Fruit fly (Drosophila melanogaster) whole organism, embryonic: ENCODE data around the gene Rpp14b.

Experiments
- BtbVII ChIP-seq: fragments of 200-800 bp; sonication (Bioruptor generic); optimal IDR thresholded peaks from 3 replicates; lab custom pipeline; 2017; ENCODE audit warnings: missing biosample characterization, mild to moderate bottlenecking, missing genetic modification characterization
- CG11093 ChIP-seq: fragments of 200-800 bp; sonication (Bioruptor generic); IDR thresholded peaks from 3 replicates; pipeline ENCODE4 v1.3.6; 2022; ENCODE audit warnings: missing biosample characterization, missing genetic modification characterization
- CG11247 ChIP-seq: fragments of 200-800 bp; sonication (Bioruptor generic); IDR thresholded peaks from 2 replicates; pipeline ENCODE4 v1.3.6; 2022; ENCODE audit warnings: missing biosample characterization, missing genetic modification characterization
- CG11696 ChIP-seq: fragments of 200-800 bp; sonication (Bioruptor generic); IDR thresholded peaks from 2 replicates; pipeline ENCODE4 v1.3.6; 2022; ENCODE audit warnings: missing biosample characterization, missing genetic modification characterization
- CG12071 ChIP-seq: fragments of 200-800 bp; sonication (Bioruptor generic); optimal IDR thresholded peaks from 3 replicates; lab custom pipeline; 2018; ENCODE audit warnings: missing biosample characterization, mild to moderate bottlenecking, missing genetic modification characterization
- CG12236 ChIP-seq: fragments of 200-800 bp; sonication (Bioruptor generic); optimal IDR thresholded peaks from 2 replicates; lab custom pipeline; 2016; ENCODE audit warnings: missing biosample characterization, missing genetic modification characterization
- CG17186 ChIP-seq: fragments of 200-800 bp; sonication (Bioruptor generic); optimal IDR thresholded peaks from 3 replicates; lab custom pipeline; 2017; ENCODE audit warnings: missing biosample characterization, missing genetic modification reagents, missing genetic modification characterization
- CG18599 ChIP-seq: fragments of 200-800 bp; sonication (Bioruptor generic); optimal IDR thresholded peaks from 3 replicates; lab custom pipeline; 2017; ENCODE audit warnings: missing biosample characterization, missing genetic modification characterization, mild to moderate bottlenecking, moderate library complexity, missing genetic modification reagents
- CG2129 ChIP-seq: fragments of 200-800 bp; sonication (Bioruptor generic); IDR thresholded peaks from 2 replicates; pipeline ENCODE4 v1.3.6; 2022; ENCODE audit warnings: missing biosample characterization, missing genetic modification characterization; ENCODE audit not compliant: partially characterized antibody
- CG2875 ChIP-seq: fragments of 200-800 bp; sonication (Bioruptor generic); optimal IDR thresholded peaks from 2 replicates; lab custom pipeline; 2017; ENCODE audit warnings: missing biosample characterization, mild to moderate bottlenecking, missing genetic modification characterization, missing genetic modification reagents
- CG31224 ChIP-seq: fragments of 200-800 bp; sonication (Bioruptor generic); IDR thresholded peaks from 2 replicates; pipeline ENCODE4 v1.3.6; 2022; ENCODE audit warnings: missing biosample characterization, missing genetic modification characterization
- CG3995 ChIP-seq: fragments of 200-800 bp; sonication (Bioruptor generic); optimal IDR thresholded peaks from 3 replicates; lab custom pipeline; 2016; ENCODE audit warnings: missing biosample characterization, missing genetic modification characterization
- CG43689 ChIP-seq: fragments of 200-800 bp; sonication (Bioruptor generic); IDR thresholded peaks from 2 replicates; pipeline ENCODE4 v1.3.6; 2022; ENCODE audit warnings: missing biosample characterization, missing genetic modification characterization
- CG4854 ChIP-seq: fragments of 200-800 bp; sonication (Bioruptor generic); optimal IDR thresholded peaks from 2 replicates; lab custom pipeline; 2016; ENCODE audit warnings: missing biosample characterization, missing genetic modification characterization, inconsistent platforms
- CG6683 ChIP-seq: fragments of 200-800 bp; sonication (Bioruptor generic); optimal IDR thresholded peaks from 2 replicates; lab custom pipeline; 2017; ENCODE audit warnings: missing biosample characterization, mild to moderate bottlenecking, missing genetic modification characterization, missing genetic modification reagents
- CG8359 ChIP-seq: fragments of 200-800 bp; sonication (Bioruptor generic); optimal IDR thresholded peaks from 2 replicates; lab custom pipeline; 2017; ENCODE audit warnings: missing biosample characterization, mild to moderate bottlenecking, missing genetic modification characterization, borderline replicate concordance
- CrebB ChIP-seq: fragments of 200-800 bp; sonication (Bioruptor generic); optimal IDR thresholded peaks from 3 replicates; lab custom pipeline; 2018; ENCODE audit warnings: missing biosample characterization, mild to moderate bottlenecking, missing genetic modification characterization
- D ChIP-seq, 2 experiments: fragments of 200-800 bp in 1 of 2; fragments of >200 bp in 1 of 2; sonication (Bioruptor generic) in 1 of 2; optimal IDR thresholded peaks; 2 replicates in 1 of 2; 3 replicates in 1 of 2; lab custom pipeline; 2017; ENCODE audit warnings: mild to moderate bottlenecking in 1 of 2, missing biosample characterization in 1 of 2, missing genetic modification characterization in 1 of 2, missing genetic modification reagents in 1 of 2
- D19A ChIP-seq: fragments of 200-800 bp; optimal IDR thresholded peaks from 3 replicates; lab custom pipeline; 2019; ENCODE audit warnings: missing biosample characterization, mild to moderate bottlenecking, missing genetic modification characterization, moderate library complexity
- H15 ChIP-seq: fragments of 200-800 bp; sonication (Bioruptor generic); IDR thresholded peaks from 3 replicates; pipeline ENCODE4 v1.3.6; 2022; ENCODE audit warnings: missing biosample characterization, missing genetic modification characterization
- Hr78 ChIP-seq, 2 experiments: fragments of 200-800 bp in 1 of 2; fragments of >200 bp in 1 of 2; sonication (Bioruptor generic) in 1 of 2; optimal IDR thresholded peaks; 2 replicates each; lab custom pipeline; 2017 to 2019; ENCODE audit warnings: missing biosample characterization in 2 of 2, missing genetic modification characterization in 2 of 2, mild to moderate bottlenecking in 1 of 2, moderate library complexity in 1 of 2
- Myb ChIP-seq: fragments of 200-800 bp; sonication (Bioruptor generic); optimal IDR thresholded peaks from 2 replicates; lab custom pipeline; 2016; ENCODE audit warnings: missing biosample characterization, missing genetic modification characterization
- Ravus ChIP-seq: fragments of 200-800 bp; sonication (Bioruptor generic); IDR thresholded peaks from 2 replicates; pipeline ENCODE4 v1.3.6; 2022; ENCODE audit warnings: missing biosample characterization, missing genetic modification characterization
- Sox100B ChIP-seq: fragments of 200-800 bp; sonication (Bioruptor generic); optimal IDR thresholded peaks from 3 replicates; lab custom pipeline; 2018; ENCODE audit warnings: missing biosample characterization, mild to moderate bottlenecking, missing genetic modification characterization
- Sry-β ChIP-seq: fragments of 200-800 bp; sonication (Bioruptor generic); optimal IDR thresholded peaks from 2 replicates; lab custom pipeline; 2018; ENCODE audit warnings: missing biosample characterization, mild to moderate bottlenecking, missing genetic modification characterization, moderate library complexity
- abd-A ChIP-seq: fragments of 200-800 bp; sonication (Bioruptor generic); optimal IDR thresholded peaks from 3 replicates; lab custom pipeline; 2019; ENCODE audit warnings: missing biosample characterization, mild to moderate bottlenecking, missing genetic modification characterization, moderate library complexity
- bab2 ChIP-seq: fragments of 200-800 bp; sonication (Bioruptor generic); optimal IDR thresholded peaks from 2 replicates; lab custom pipeline; 2016; ENCODE audit warnings: missing biosample characterization, missing genetic modification characterization
- cas ChIP-seq: fragments of 200-800 bp; sonication (Bioruptor generic); IDR thresholded peaks from 2 replicates; pipeline ENCODE4 v1.3.6; 2022; ENCODE audit warnings: missing biosample characterization, missing genetic modification characterization
- cato ChIP-seq: fragments of 200-800 bp; sonication (Bioruptor generic); optimal IDR thresholded peaks from 2 replicates; lab custom pipeline; 2016; ENCODE audit warnings: missing biosample characterization, missing genetic modification characterization, borderline replicate concordance
- disco-r ChIP-seq: fragments of 200-800 bp; sonication (Bioruptor generic); optimal IDR thresholded peaks from 2 replicates; lab custom pipeline; 2016; ENCODE audit warnings: missing biosample characterization, missing genetic modification characterization
- klu ChIP-seq: fragments of 200-800 bp; sonication (Bioruptor generic); IDR thresholded peaks from 2 replicates; pipeline ENCODE4 v1.3.6; 2022; ENCODE audit warnings: missing biosample characterization, missing genetic modification characterization
- lov ChIP-seq, 2 experiments: fragments of 200-800 bp in 1 of 2; fragments of >200 bp in 1 of 2; sonication (Bioruptor generic) in 1 of 2; IDR thresholded peaks in 1 of 2; optimal IDR thresholded peaks in 1 of 2; 2 replicates in 1 of 2; 3 replicates in 1 of 2; pipeline versions ENCODE4 v1.3.6 to Lab custom; 2017 to 2022; ENCODE audit warnings: missing biosample characterization in 1 of 2, missing genetic modification characterization in 1 of 2
- nau ChIP-seq: fragments of 200-800 bp; sonication (Bioruptor generic); optimal IDR thresholded peaks from 3 replicates; lab custom pipeline; 2017; ENCODE audit warnings: missing biosample characterization, mild to moderate bottlenecking, missing genetic modification characterization, missing genetic modification reagents
- nerfin-2 ChIP-seq: fragments of 200-800 bp; sonication (Bioruptor generic); IDR thresholded peaks from 2 replicates; pipeline ENCODE4 v1.3.6; 2022; ENCODE audit warnings: missing biosample characterization, missing genetic modification characterization; ENCODE audit not compliant: partially characterized antibody
- odd ChIP-seq: fragments of 200-800 bp; sonication (Bioruptor generic); optimal IDR thresholded peaks from 2 replicates; lab custom pipeline; 2017; ENCODE audit warnings: missing biosample characterization, mild to moderate bottlenecking, missing genetic modification characterization
- otp ChIP-seq: fragments of 200-800 bp; sonication (Bioruptor generic); IDR thresholded peaks from 3 replicates; pipeline ENCODE4, ENCODE4 v1.3.6; 2022; ENCODE audit warnings: missing biosample characterization, missing genetic modification characterization
- p53 ChIP-seq: fragments of 200-800 bp; sonication (Bioruptor generic); optimal IDR thresholded peaks from 2 replicates; lab custom pipeline; 2016; ENCODE audit warnings: missing biosample characterization, missing genetic modification characterization
- pros ChIP-seq: fragments of 200-800 bp; sonication (Bioruptor generic); optimal IDR thresholded peaks from 3 replicates; lab custom pipeline; 2019; ENCODE audit warnings: missing biosample characterization, mild to moderate bottlenecking, missing genetic modification characterization, moderate library complexity
- slou ChIP-seq: fragments of 200-800 bp; sonication (Bioruptor generic); optimal IDR thresholded peaks from 3 replicates; lab custom pipeline; 2016; ENCODE audit warnings: missing biosample characterization, missing genetic modification characterization
- sqz ChIP-seq: fragments of 200-800 bp; sonication (Bioruptor generic); optimal IDR thresholded peaks from 3 replicates; lab custom pipeline; 2018; ENCODE audit warnings: missing biosample characterization, mild to moderate bottlenecking, missing genetic modification characterization
- sr ChIP-seq: fragments of 200-800 bp; sonication (Bioruptor generic); IDR thresholded peaks from 3 replicates; pipeline ENCODE4 v1.3.6; 2022; ENCODE audit warnings: missing biosample characterization, missing genetic modification characterization
- stwl ChIP-seq: fragments of 200-800 bp; sonication (Bioruptor generic); optimal IDR thresholded peaks from 3 replicates; lab custom pipeline; 2018; ENCODE audit warnings: missing biosample characterization, mild to moderate bottlenecking, missing genetic modification characterization, moderate library complexity
- tll ChIP-seq, 2 experiments: fragments of 200-800 bp in 1 of 2; fragments of >200 bp in 1 of 2; sonication (Bioruptor generic) in 1 of 2; optimal IDR thresholded peaks; 2 replicates each; lab custom pipeline; 2017 to 2019; ENCODE audit warnings: missing biosample characterization in 2 of 2, missing genetic modification characterization in 2 of 2, mild to moderate bottlenecking in 1 of 2, moderate library complexity in 1 of 2
- ttk ChIP-seq: fragments of 200-800 bp; sonication (Bioruptor generic); IDR thresholded peaks from 2 replicates; pipeline ENCODE4 v2.1.2; 2022; ENCODE audit warnings: missing biosample characterization, missing genetic modification characterization
- unc-4 ChIP-seq: fragments of 200-800 bp; sonication (Bioruptor generic); IDR thresholded peaks from 2 replicates; pipeline ENCODE4 v1.3.6; 2022; ENCODE audit warnings: missing biosample characterization, missing genetic modification characterization; ENCODE audit not compliant: partially characterized antibody
- zfh2 ChIP-seq: fragments of 200-800 bp; sonication (Bioruptor generic); optimal IDR thresholded peaks from 2 replicates; lab custom pipeline; 2016; ENCODE audit warnings: missing biosample characterization, missing genetic modification characterization

The Rpp14b gene

dm6 chr3R:30021559-30022451 is 34.0 kb upstream of the Rpp14b start, which contains the start of gene Mgat2 (continued):
- TF ChIP-seq cato: no peak
- peak; percentile 14 for TF ChIP-seq CG2875 (GFP tag; lab: Kevin White, UChicago)
- no peak for TF ChIP-seq nau (GFP tag; lab: Kevin White, UChicago)
- no peak for TF ChIP-seq otp (GFP tag; lab: Robert Waterston, UW)
- no peak for TF ChIP-seq zfh2 (GFP tag; lab: Kevin White, UChicago)
- TF ChIP-seq CG12071 (GFP tag; lab: Kevin White, UChicago): peak; percentile 44
- TF ChIP-seq bab2: no peak
- no peak for TF ChIP-seq CG8359
- peak; percentile 62 for TF ChIP-seq pros (GFP tag; lab: Kevin White, UChicago)
- no peak for TF ChIP-seq D (optimal IDR thresholded peaks at IDR 0.05; lab: Kevin White, UChicago)
- TF ChIP-seq D (GFP tag; optimal IDR thresholded peaks at IDR 0.05; lab: Kevin White, UChicago): no peak
- TF ChIP-seq CG11247: no peak
- TF ChIP-seq CG2129: peak; percentile 80
- TF ChIP-seq odd (GFP tag; lab: Kevin White, UChicago): peak; percentile 69
- TF ChIP-seq CG43689: no peak
- TF ChIP-seq CG12236: peak; percentile 14
- 0 out of 2 replicates have a peak, but pooled peaks have one; percentile 7 for TF ChIP-seq CG11696 (GFP tag; lab: Robert Waterston, UW)
- peak; percentile 24 for TF ChIP-seq CG17186
- no peak for TF ChIP-seq ttk
- peak; percentile 96 for TF ChIP-seq abd-A (tag; lab: Kevin White, UChicago)
- no peak for TF ChIP-seq lov (optimal IDR thresholded peaks at IDR 0.05; lab: Kevin White, UChicago)
- TF ChIP-seq lov (GFP tag; IDR thresholded peaks at IDR 0.05; lab: Robert Waterston, UW): 0 out of 3 replicates have a peak, but pooled peaks have one; percentile 29
- no peak for TF ChIP-seq CG4854 (GFP tag; lab: Kevin White, UChicago)
- TF ChIP-seq Hr78 (GFP tag; optimal IDR thresholded peaks at IDR 0.05; lab: Kevin White, UChicago): no peak
- TF ChIP-seq klu: no peak
- TF ChIP-seq disco-r (GFP tag; lab: Kevin White, UChicago): no peak
- TF ChIP-seq CG3995 (GFP tag; lab: Kevin White, UChicago): peak; percentile 3
- TF ChIP-seq CG18599 (GFP tag; lab: Kevin White, UChicago): no peak
- TF ChIP-seq CG31224 (GFP tag; lab: Robert Waterston, UW): no peak
- TF ChIP-seq BtbVII: peak; percentile 63
- TF ChIP-seq CrebB (tag; lab: Kevin White, UChicago): peak; percentile 47
- TF ChIP-seq unc-4: peak; percentile 91
- no peak for TF ChIP-seq Sox100B (GFP tag; lab: Kevin White, UChicago)
- TF ChIP-seq slou (GFP tag; lab: Kevin White, UChicago): no peak
- TF ChIP-seq D19A (tag; lab: Kevin White, UChicago): no peak
- peak; percentile 56 for TF ChIP-seq Sry-β (GFP tag; lab: Kevin White, UChicago)
- peak; percentile 10 for TF ChIP-seq CG6683
- no peak for TF ChIP-seq Ravus (GFP tag; lab: Robert Waterston, UW)
- TF ChIP-seq tll (GFP tag; optimal IDR thresholded peaks at IDR 0.05; lab: Kevin White, UChicago): peak in 1 of 2 experiments; percentile 45
- no peak for TF ChIP-seq cas (GFP tag; lab: Robert Waterston, UW)
- TF ChIP-seq stwl: peak; percentile 39
- TF ChIP-seq H15: no peak
- TF ChIP-seq p53 (GFP tag; lab: Kevin White, UChicago): no peak
- 0 out of 3 replicates have a peak, but pooled peaks have one; percentile 35 for TF ChIP-seq sr
- TF ChIP-seq nerfin-2 (GFP tag; lab: Robert Waterston, UW): peak; percentile 72
- no peak for TF ChIP-seq sqz (GFP tag; lab: Kevin White, UChicago)
- TF ChIP-seq Myb: no peak
- TF ChIP-seq CG11093 (GFP tag; lab: Robert Waterston, UW): no peak
